Fruit fly (Drosophila melanogaster) whole organism, embryonic: ENCODE measurements around the gene Nep2.

Experiments used
- CG10959 ChIP-seq: fragments of 200-800 bp; sonication (Bioruptor generic); IDR thresholded peaks from 2 replicates; pipeline ENCODE4 v1.3.6; 2022; ENCODE audit warnings: missing biosample characterization, missing genetic modification characterization
- CG11456 ChIP-seq: fragments of 200-800 bp; sonication (Bioruptor generic); IDR thresholded peaks from 3 replicates; pipeline ENCODE4 v1.3.6; 2022; ENCODE audit warnings: missing biosample characterization, missing genetic modification characterization
- CG13894 ChIP-seq: fragments of 200-800 bp; sonication (Bioruptor generic); optimal IDR thresholded peaks from 3 replicates; lab custom pipeline; 2018; ENCODE audit warnings: missing biosample characterization, mild to moderate bottlenecking, missing genetic modification characterization, moderate library complexity
- CG15514 ChIP-seq: fragments of 200-800 bp; sonication (Bioruptor generic); optimal IDR thresholded peaks from 3 replicates; lab custom pipeline; 2017; ENCODE audit warnings: missing biosample characterization, missing genetic modification characterization, mild to moderate bottlenecking, moderate library complexity, missing genetic modification reagents
- CG16779 ChIP-seq: fragments of 200-800 bp; sonication (Bioruptor generic); IDR thresholded peaks from 2 replicates; pipeline ENCODE4 v1.3.6; 2022; ENCODE audit warnings: missing biosample characterization, missing genetic modification characterization
- CG16815 ChIP-seq: fragments of 200-800 bp; sonication (Bioruptor generic); optimal IDR thresholded peaks from 3 replicates; lab custom pipeline; 2017; ENCODE audit warnings: missing biosample characterization, mild to moderate bottlenecking, missing genetic modification characterization
- CG17361 ChIP-seq: fragments of 200-800 bp; sonication (Bioruptor generic); IDR thresholded peaks from 3 replicates; pipeline ENCODE4 v1.3.6; 2022; ENCODE audit warnings: missing biosample characterization, missing genetic modification characterization
- CG18599 ChIP-seq: fragments of 200-800 bp; sonication (Bioruptor generic); optimal IDR thresholded peaks from 3 replicates; lab custom pipeline; 2017; ENCODE audit warnings: missing biosample characterization, missing genetic modification characterization, mild to moderate bottlenecking, moderate library complexity, missing genetic modification reagents
- CG7745 ChIP-seq: fragments of 200-800 bp; sonication (Bioruptor generic); optimal IDR thresholded peaks from 2 replicates; lab custom pipeline; 2018; ENCODE audit warnings: missing biosample characterization, mild to moderate bottlenecking, missing genetic modification characterization, moderate library complexity
- CG7928 ChIP-seq: fragments of 200-800 bp; sonication (Bioruptor generic); optimal IDR thresholded peaks from 2 replicates; lab custom pipeline; 2017; ENCODE audit warnings: missing biosample characterization, mild to moderate bottlenecking, missing genetic modification characterization
- CG9215 ChIP-seq: fragments of 200-800 bp; sonication (Bioruptor generic); IDR thresholded peaks from 2 replicates; pipeline ENCODE4 v1.3.6; 2022; ENCODE audit warnings: missing biosample characterization, missing genetic modification characterization
- CG9932 ChIP-seq: fragments of 200-800 bp; sonication (Bioruptor generic); IDR thresholded peaks from 2 replicates; pipeline ENCODE4 v1.3.6; 2022; ENCODE audit warnings: missing biosample characterization, missing genetic modification characterization
- Deaf1 ChIP-seq: fragments of 200-800 bp; optimal IDR thresholded peaks from 3 replicates; lab custom pipeline; 2019; ENCODE audit warnings: missing biosample characterization, mild to moderate bottlenecking, missing genetic modification characterization, moderate library complexity
- Dll ChIP-seq: fragments of 200-800 bp; sonication (Bioruptor generic); IDR thresholded peaks from 4 replicates; pipeline ENCODE4 v1.3.6; 2022; ENCODE audit warnings: missing biosample characterization, missing genetic modification characterization; ENCODE audit not compliant: partially characterized antibody
- Doc3 ChIP-seq: fragments of 200-800 bp; sonication (Bioruptor generic); IDR thresholded peaks from 3 replicates; pipeline ENCODE4 v1.3.6; 2022; ENCODE audit warnings: missing biosample characterization, missing genetic modification characterization; ENCODE audit not compliant: partially characterized antibody
- Drgx ChIP-seq: fragments of 200-800 bp; sonication (Bioruptor generic); IDR thresholded peaks from 2 replicates; pipeline ENCODE4 v1.3.6; 2022; ENCODE audit warnings: missing biosample characterization, missing genetic modification characterization
- Elba2 ChIP-seq: fragments of 200-800 bp; sonication (Bioruptor generic); optimal IDR thresholded peaks from 3 replicates; lab custom pipeline; 2016; ENCODE audit warnings: missing biosample characterization, missing genetic modification characterization
- Hmr ChIP-seq: fragments of 200-800 bp; sonication (Bioruptor generic); optimal IDR thresholded peaks from 3 replicates; lab custom pipeline; 2017; ENCODE audit warnings: mild to moderate bottlenecking, missing biosample characterization, missing genetic modification reagents, missing genetic modification characterization
- Med ChIP-seq: fragments of 200-800 bp; sonication (Bioruptor generic); peaks from one replicate; lab custom pipeline; 2016; ENCODE audit warnings: missing biosample characterization, missing genetic modification characterization, mild to moderate bottlenecking, inconsistent platforms, moderate library complexity
- Pdp1 ChIP-seq, 2 experiments: fragments of 200-800 bp; sonication (Bioruptor generic); optimal IDR thresholded peaks; 3 replicates each; lab custom pipeline; 2016; ENCODE audit warnings: missing biosample characterization in 2 of 2, missing genetic modification characterization in 2 of 2, mild to moderate bottlenecking in 1 of 2, moderate library complexity in 1 of 2
- Stat92E ChIP-seq, 3 experiments: fragments of >200 bp in 2 of 3; fragments of 200-800 bp in 1 of 3; sonication (Bioruptor generic) in 1 of 3; optimal IDR thresholded peaks; 2 replicates each; lab custom pipeline; 2017 to 2019; ENCODE audit warnings: missing biosample characterization in 3 of 3, missing genetic modification characterization in 3 of 3, mild to moderate bottlenecking in 1 of 3, moderate library complexity in 1 of 3
- Trl ChIP-seq, 3 experiments: fragments of >200 bp in 2 of 3; fragments of 200-800 bp in 1 of 3; sonication (Bioruptor generic) in 1 of 3; optimal IDR thresholded peaks; 2 replicates in 1 of 3; 3 replicates in 2 of 3; lab custom pipeline; 2016 to 2017; ENCODE audit warnings: missing biosample characterization in 1 of 3, missing genetic modification characterization in 1 of 3
- ara ChIP-seq: fragments of 200-800 bp; sonication (Bioruptor generic); IDR thresholded peaks from 2 replicates; pipeline ENCODE4 v1.3.6; 2022; ENCODE audit warnings: missing biosample characterization, missing genetic modification characterization
- bab2 ChIP-seq: fragments of 200-800 bp; sonication (Bioruptor generic); optimal IDR thresholded peaks from 2 replicates; lab custom pipeline; 2016; ENCODE audit warnings: missing biosample characterization, missing genetic modification characterization
- cas ChIP-seq: fragments of 200-800 bp; sonication (Bioruptor generic); IDR thresholded peaks from 2 replicates; pipeline ENCODE4 v1.3.6; 2022; ENCODE audit warnings: missing biosample characterization, missing genetic modification characterization
- fu2 ChIP-seq: fragments of 200-800 bp; sonication (Bioruptor generic); optimal IDR thresholded peaks from 2 replicates; lab custom pipeline; 2016; ENCODE audit warnings: missing biosample characterization, missing genetic modification characterization
- gfzf ChIP-seq: fragments of 200-800 bp; sonication (Bioruptor generic); optimal IDR thresholded peaks from 2 replicates; lab custom pipeline; 2016; ENCODE audit warnings: missing biosample characterization, mild to moderate bottlenecking, missing genetic modification characterization, moderate library complexity
- jumu ChIP-seq: fragments of 200-800 bp; sonication (Bioruptor generic); optimal IDR thresholded peaks from 3 replicates; lab custom pipeline; 2016; ENCODE audit warnings: missing biosample characterization, missing genetic modification characterization
- onecut ChIP-seq: fragments of 200-800 bp; sonication (Bioruptor generic); IDR thresholded peaks from 2 replicates; pipeline ENCODE4 v1.3.6; 2022; ENCODE audit warnings: missing biosample characterization, missing genetic modification characterization
- phol ChIP-seq: fragments of 200-800 bp; sonication (Bioruptor generic); optimal IDR thresholded peaks from 3 replicates; lab custom pipeline; 2018; ENCODE audit warnings: missing biosample characterization, mild to moderate bottlenecking, missing genetic modification characterization, moderate library complexity
- rib ChIP-seq: fragments of 200-800 bp; sonication (Bioruptor generic); IDR thresholded peaks from 2 replicates; pipeline ENCODE4 v1.3.6; 2022; ENCODE audit warnings: missing biosample characterization, missing genetic modification characterization
- sc ChIP-seq, 3 experiments: fragments of >200 bp in 2 of 3; fragments of 200-800 bp in 1 of 3; sonication (Bioruptor generic) in 1 of 3; optimal IDR thresholded peaks; 2 replicates in 2 of 3; 3 replicates in 1 of 3; lab custom pipeline; 2017; ENCODE audit warnings: mild to moderate bottlenecking in 1 of 3, missing biosample characterization in 1 of 3, missing genetic modification characterization in 1 of 3, missing genetic modification reagents in 1 of 3
- sens ChIP-seq: fragments of 200-800 bp; sonication (Bioruptor generic); peaks from one replicate; lab custom pipeline; 2016; ENCODE audit warnings: missing biosample characterization, missing genetic modification characterization
- tio ChIP-seq: fragments of 200-800 bp; sonication (Bioruptor generic); optimal IDR thresholded peaks from 2 replicates; lab custom pipeline; 2017; ENCODE audit warnings: missing biosample characterization, missing genetic modification characterization, inconsistent platforms

The Nep2 gene

dm6 chr3R:4768711-4769239, 37.1 kb upstream of the Nep2 start (continued):
- TF ChIP-seq phol (tag; lab: Kevin White, UChicago) (no peak), Doc3 (GFP tag; lab: Robert Waterston, UW) (no peak), CG15514 (GFP tag; lab: Kevin White, UChicago) (peak; percentile 30), CG7745 (no peak), CG13894 (tag; lab: Kevin White, UChicago) (peak; percentile 5), Deaf1 (tag; lab: Kevin White, UChicago) (peak; percentile 95), Dll (GFP tag; lab: Robert Waterston, UW) (no peak), Med (peak; percentile 58), Drgx (GFP tag; lab: Robert Waterston, UW) (peak; percentile 17; the same call in 1 of the 2 replicates), CG11456 (GFP tag; lab: Robert Waterston, UW) (0 out of 3 replicates have a peak, but pooled peaks have one; percentile 46), Hmr (GFP tag; lab: Kevin White, UChicago) (peak; percentile 14), CG18599 (GFP tag; lab: Kevin White, UChicago) (peak; percentile 0), CG16779 (GFP tag; lab: Robert Waterston, UW) (no peak), CG17361 (GFP tag; lab: Robert Waterston, UW) (no peak), CG10959 (GFP tag; lab: Robert Waterston, UW) (0 out of 2 replicates have a peak, but pooled peaks have one; percentile 12), CG9932 (0 out of 2 replicates have a peak, but pooled peaks have one; percentile 14), gfzf (GFP tag; lab: Kevin White, UChicago) (no peak), cas (GFP tag; lab: Robert Waterston, UW) (no peak)
- TF ChIP-seq, all 482 proteins: peak for 23

- TF ChIP-seq tio (GFP tag; lab: Kevin White, UChicago) (peak; percentile 6), bab2 (no peak), CG7928 (no peak), fu2 (GFP tag; lab: Kevin White, UChicago) (no peak), Pdp1 (GFP tag; optimal IDR thresholded peaks at IDR 0.05; lab: Kevin White, UChicago) (peak in 1 of 2 experiments; percentile 9), sc (optimal IDR thresholded peaks at IDR 0.05; lab: Kevin White, UChicago) (no peak), sc (GFP tag; optimal IDR thresholded peaks at IDR 0.05; lab: Kevin White, UChicago) (no peak), ara (no peak)
- TF ChIP-seq, all 482 proteins: peak for 2
Measured at dm6 chr3R:4761372-4761771, 29.7 kb upstream of the Nep2 start.

- no peak for TF ChIP-seq jumu
- no peak for TF ChIP-seq rib (GFP tag; lab: Robert Waterston, UW)
- TF ChIP-seq Trl (optimal IDR thresholded peaks at IDR 0.05; lab: Kevin White, UChicago) = peak in 1 of 2 experiments; percentile 12
- no peak for TF ChIP-seq Trl (GFP tag; optimal IDR thresholded peaks at IDR 0.05; lab: Kevin White, UChicago)
- peak; percentile 36 for TF ChIP-seq sens (GFP tag; lab: Kevin White, UChicago)
- TF ChIP-seq onecut (GFP tag; lab: Robert Waterston, UW) = peak; percentile 8; the same call in 1 of the 2 replicates
- peak; percentile 10; the same call in 1 of the 2 replicates for TF ChIP-seq CG9215 (GFP tag; lab: Robert Waterston, UW)
- TF ChIP-seq Med = peak; percentile 38
- TF ChIP-seq Stat92E (GFP tag; optimal IDR thresholded peaks at IDR 0.05; lab: Kevin White, UChicago) = peak in 1 of 3 experiments; percentile 8
- peak; percentile 23 for TF ChIP-seq Elba2 (GFP tag; lab: Kevin White, UChicago)
- TF ChIP-seq CG16815 = no peak
Measured at dm6 chr3R:4749735-4750134, 18.1 kb upstream of the Nep2 start, which contains the start of gene atms. atms (plus strand) TSS chr3R:4750035.
